Worm (Caenorhabditis elegans) whole organism, L4 larva: ENCODE results near the gene srlf-2.

Source experiments
- F44E2.7 ChIP-seq: fragments of 200-800 bp; sonication (Bioruptor generic); IDR thresholded peaks from 2 replicates; pipeline ENCODE4 v2.1.2; 2022; ENCODE audit warnings: missing genetic modification characterization, missing compliant biosample characterization
- T26A8.4 ChIP-seq: fragments of 200-800 bp; sonication (Bioruptor generic); IDR thresholded peaks from 2 replicates; pipeline ENCODE4 v1.3.6; 2022; ENCODE audit warnings: missing genetic modification characterization, missing compliant biosample characterization
- Y48G9A.11 ChIP-seq: fragments of 200-800 bp; sonication (Bioruptor generic); IDR thresholded peaks from 2 replicates; pipeline ENCODE4 v1.3.6; 2022; ENCODE audit warnings: missing genetic modification reagents, missing genetic modification characterization, missing compliant biosample characterization
- ama-1 ChIP-seq: fragments of 150-350 bp; optimal IDR thresholded peaks from 2 replicates; lab custom pipeline; 2014; ENCODE audit warnings: inconsistent platforms, mixed read lengths
- attf-4 ChIP-seq: sonication (generic microtip); optimal IDR thresholded peaks from 3 replicates; lab custom pipeline; 2017; ENCODE audit warnings: missing biosample characterization, missing genetic modification characterization
- ceh-20 ChIP-seq: fragments of 200-800 bp; sonication (Bioruptor generic); IDR thresholded peaks from 2 replicates; pipeline ENCODE4 v1.3.6; 2022; ENCODE audit warnings: missing genetic modification reagents, missing genetic modification characterization, missing compliant biosample characterization
- cey-2 ChIP-seq: sonication (generic microtip); optimal IDR thresholded peaks from 3 replicates; lab custom pipeline; 2017; ENCODE audit warnings: missing genetic modification characterization, mild to moderate bottlenecking, missing compliant biosample characterization, antibody characterized with exemption, borderline replicate concordance; ENCODE audit not compliant: insufficient read depth
- daf-16 ChIP-seq, 3 experiments: sonication (generic microtip); optimal IDR thresholded peaks; 2 replicates each; lab custom pipeline; 2016 to 2017; ENCODE audit warnings: missing genetic modification characterization in 3 of 3, missing genetic modification reagents in 3 of 3, mild to moderate bottlenecking in 2 of 3, missing compliant biosample characterization in 2 of 3, missing biosample characterization in 1 of 3, moderate library complexity in 1 of 3
- daf-19 ChIP-seq: fragments of 200-800 bp; sonication (Bioruptor generic); conservative IDR thresholded peaks from 2 replicates; pipeline ENCODE4 v1.3.6; 2022; ENCODE audit warnings: missing genetic modification characterization, missing compliant biosample characterization
- daf-8 ChIP-seq: fragments of 200-800 bp; sonication (Bioruptor generic); IDR thresholded peaks from 2 replicates; pipeline ENCODE4 v1.3.6; 2022; ENCODE audit warnings: missing genetic modification characterization, missing compliant biosample characterization
- dmd-6 ChIP-seq: fragments of 200-800 bp; sonication (Bioruptor generic); IDR thresholded peaks from 2 replicates; pipeline ENCODE4 v1.3.6; 2022; ENCODE audit warnings: missing genetic modification reagents, missing genetic modification characterization, missing compliant biosample characterization
- dpl-1 ChIP-seq: fragments of 150-350 bp; optimal IDR thresholded peaks from 2 replicates; lab custom pipeline; 2014; ENCODE audit warnings: missing biosample characterization, missing genetic modification reagents, missing genetic modification characterization
- dve-1 ChIP-seq: sonication (generic microtip); optimal IDR thresholded peaks from 2 replicates; lab custom pipeline; 2017; ENCODE audit warnings: antibody characterized with exemption, mild to moderate bottlenecking, missing genetic modification characterization, missing compliant biosample characterization; ENCODE audit not compliant: insufficient read depth
- egl-27 ChIP-seq: sonication (generic microtip); optimal IDR thresholded peaks from 3 replicates; lab custom pipeline; 2017; ENCODE audit warnings: missing biosample characterization, missing genetic modification reagents, missing genetic modification characterization
- egl-43 ChIP-seq: fragments of 200-800 bp; sonication (Bioruptor generic); IDR thresholded peaks from 2 replicates; pipeline ENCODE4 v1.3.6; 2022; ENCODE audit warnings: missing genetic modification reagents, missing genetic modification characterization, missing compliant biosample characterization
- fkh-10 ChIP-seq: fragments of 150-350 bp; optimal IDR thresholded peaks from 2 replicates; lab custom pipeline; 2014; ENCODE audit warnings: missing biosample characterization, missing genetic modification reagents, missing genetic modification characterization
- fos-1 ChIP-seq: fragments of 150-350 bp; optimal IDR thresholded peaks from 2 replicates; lab custom pipeline; 2014; ENCODE audit warnings: missing biosample characterization, missing genetic modification characterization
- gei-8 ChIP-seq: fragments of 200-800 bp; sonication (Bioruptor generic); optimal IDR thresholded peaks from 2 replicates; lab custom pipeline; 2018; ENCODE audit warnings: mild to moderate bottlenecking, missing genetic modification characterization, missing compliant biosample characterization
- hif-1 ChIP-seq, 2 experiments: sonication (generic microtip); optimal IDR thresholded peaks; 2 replicates each; lab custom pipeline; 2016 to 2017; ENCODE audit warnings: missing compliant biosample characterization in 2 of 2, missing genetic modification characterization in 2 of 2, missing genetic modification reagents in 2 of 2, missing genotype in 2 of 2, mild to moderate bottlenecking in 1 of 2
- hlh-11 ChIP-seq: fragments of 200-800 bp; sonication (Bioruptor generic); optimal IDR thresholded peaks from 2 replicates; lab custom pipeline; 2018; ENCODE audit warnings: mild to moderate bottlenecking, missing genetic modification characterization, missing compliant biosample characterization
- hlh-30 ChIP-seq: sonication (generic microtip); optimal IDR thresholded peaks from 2 replicates; lab custom pipeline; 2017; ENCODE audit warnings: antibody characterized with exemption, mild to moderate bottlenecking, missing genetic modification characterization, missing compliant biosample characterization; ENCODE audit not compliant: insufficient read depth
- hmg-1.1 ChIP-seq: fragments of 200-800 bp; sonication (Bioruptor generic); IDR thresholded peaks from 2 replicates; pipeline ENCODE4 v1.3.6; 2022; ENCODE audit warnings: missing genetic modification reagents, missing genetic modification characterization, missing compliant biosample characterization
- lin-1 ChIP-seq: fragments of 200-800 bp; sonication (Bioruptor generic); IDR thresholded peaks from 2 replicates; pipeline ENCODE4 v1.3.6; 2022; ENCODE audit warnings: missing genetic modification reagents, missing genetic modification characterization, missing compliant biosample characterization
- lsy-2 ChIP-seq, 2 experiments: fragments of 150-350 bp in 1 of 2; sonication (generic microtip) in 1 of 2; optimal IDR thresholded peaks; 2 replicates each; lab custom pipeline; 2014 to 2017; ENCODE audit warnings: missing biosample characterization in 2 of 2, missing genetic modification characterization in 2 of 2
- mdl-1 ChIP-seq, 2 experiments: fragments of 150-350 bp in 1 of 2; sonication (generic microtip) in 1 of 2; optimal IDR thresholded peaks; 2 replicates each; lab custom pipeline; 2014 to 2017; ENCODE audit warnings: missing biosample characterization in 2 of 2, missing genetic modification characterization in 2 of 2
- mep-1 ChIP-seq: fragments of 150-350 bp; sonication (generic microtip); optimal IDR thresholded peaks from 3 replicates; lab custom pipeline; 2014; ENCODE audit warnings: missing biosample characterization, missing genetic modification characterization
- mes-2 ChIP-seq: sonication (generic microtip); optimal IDR thresholded peaks from 2 replicates; lab custom pipeline; 2016; ENCODE audit warnings: missing genotype, mild to moderate bottlenecking, missing genetic modification characterization, missing compliant biosample characterization; ENCODE audit not compliant: poor library complexity, severe bottlenecking
- mxl-2 ChIP-seq: fragments of 200-800 bp; sonication (Bioruptor generic); conservative IDR thresholded peaks from 2 replicates; pipeline ENCODE4 v1.3.6; 2022; ENCODE audit warnings: missing genetic modification reagents, missing genetic modification characterization, missing compliant biosample characterization
- mxl-3 ChIP-seq: fragments of 200-800 bp; sonication (Bioruptor generic); optimal IDR thresholded peaks from 2 replicates; lab custom pipeline; 2018; ENCODE audit warnings: mild to moderate bottlenecking, missing genetic modification characterization, missing compliant biosample characterization
- nhr-111 ChIP-seq: fragments of 200-800 bp; sonication (Bioruptor generic); optimal IDR thresholded peaks from 2 replicates; lab custom pipeline; 2018; ENCODE audit warnings: mild to moderate bottlenecking, missing genetic modification characterization, missing compliant biosample characterization
- nhr-25 ChIP-seq: sonication (generic microtip); optimal IDR thresholded peaks from 2 replicates; lab custom pipeline; 2017; ENCODE audit warnings: missing genetic modification characterization, mild to moderate bottlenecking, missing compliant biosample characterization, antibody characterized with exemption, moderate library complexity, borderline replicate concordance; ENCODE audit not compliant: insufficient read depth
- nhr-28 ChIP-seq: fragments of 150-350 bp; optimal IDR thresholded peaks from 2 replicates; lab custom pipeline; 2014; ENCODE audit warnings: missing biosample characterization, missing genetic modification characterization
- nhr-48 ChIP-seq: sonication (generic microtip); optimal IDR thresholded peaks from 2 replicates; lab custom pipeline; 2016; ENCODE audit warnings: mild to moderate bottlenecking, missing genetic modification characterization, missing compliant biosample characterization
- nhr-76 ChIP-seq: fragments of 150-350 bp; optimal IDR thresholded peaks from 2 replicates; lab custom pipeline; 2014; ENCODE audit warnings: missing biosample characterization, missing genetic modification characterization
- pha-4 ChIP-seq, 2 experiments: fragments of 150-350 bp in 1 of 2; fragments of 200-800 bp in 1 of 2; sonication (Bioruptor generic) in 1 of 2; IDR thresholded peaks in 1 of 2; optimal IDR thresholded peaks in 1 of 2; 2 replicates each; pipeline versions ENCODE4 v1.3.6 to Lab custom; 2014 to 2022; ENCODE audit warnings: missing genetic modification characterization in 2 of 2, missing genetic modification reagents in 2 of 2, missing biosample characterization in 1 of 2, missing compliant biosample characterization in 1 of 2
- php-3 ChIP-seq: fragments of 200-800 bp; sonication (Bioruptor generic); IDR thresholded peaks from 2 replicates; pipeline ENCODE4 v1.3.6; 2022; ENCODE audit warnings: missing genetic modification reagents, missing genetic modification characterization, missing compliant biosample characterization
- pqm-1 ChIP-seq: sonication (generic microtip); optimal IDR thresholded peaks from 2 replicates; lab custom pipeline; 2017; ENCODE audit warnings: missing biosample characterization, missing genetic modification characterization
- rbr-2 ChIP-seq: sonication (generic microtip); optimal IDR thresholded peaks from 2 replicates; lab custom pipeline; 2016; ENCODE audit warnings: missing genotype, missing genetic modification characterization, missing compliant biosample characterization
- saeg-2 ChIP-seq: fragments of 200-800 bp; sonication (Bioruptor generic); IDR thresholded peaks from 2 replicates; pipeline ENCODE4 v1.3.6; 2022; ENCODE audit warnings: missing genetic modification reagents, missing genetic modification characterization, missing compliant biosample characterization
- skn-1 ChIP-seq: fragments of 150-350 bp; optimal IDR thresholded peaks from 2 replicates; lab custom pipeline; 2014; ENCODE audit warnings: missing biosample characterization, missing genetic modification characterization
- snpc-1.2 ChIP-seq: fragments of 200-800 bp; sonication (Bioruptor generic); IDR thresholded peaks from 2 replicates; pipeline ENCODE4 v1.3.6; 2022; ENCODE audit warnings: missing genetic modification reagents, missing genetic modification characterization, missing compliant biosample characterization
- snpc-4 ChIP-seq: fragments of 150-350 bp; optimal IDR thresholded peaks from 2 replicates; lab custom pipeline; 2014; ENCODE audit warnings: missing biosample characterization, missing genetic modification characterization
- tra-1 ChIP-seq: fragments of 200-800 bp; sonication (Bioruptor generic); IDR thresholded peaks from 2 replicates; pipeline ENCODE4 v1.3.6; 2022; ENCODE audit warnings: missing genetic modification reagents, missing genetic modification characterization, missing compliant biosample characterization
- unc-130 ChIP-seq: sonication (generic microtip); optimal IDR thresholded peaks from 2 replicates; lab custom pipeline; 2016; ENCODE audit warnings: missing genetic modification reagents, missing genetic modification characterization, missing compliant biosample characterization
- unc-62 ChIP-seq, 3 experiments: fragments of 150-350 bp in 1 of 3; sonication (generic microtip); optimal IDR thresholded peaks in 2 of 3; peaks in 1 of 3; 1 replicate in 1 of 3; 2 replicates in 2 of 3; lab custom pipeline; 2014 to 2017; ENCODE audit warnings: missing biosample characterization in 3 of 3, missing genetic modification characterization in 3 of 3, missing genetic modification reagents in 3 of 3, missing genotype in 1 of 3
- vab-7 ChIP-seq: fragments of 200-800 bp; sonication (Bioruptor generic); IDR thresholded peaks from 2 replicates; pipeline ENCODE4 v1.3.6; 2022; ENCODE audit warnings: missing genetic modification reagents, missing genetic modification characterization, missing compliant biosample characterization
- zfp-2 ChIP-seq: sonication (generic microtip); optimal IDR thresholded peaks from 2 replicates; lab custom pipeline; 2016; ENCODE audit warnings: mild to moderate bottlenecking, missing genetic modification characterization, missing compliant biosample characterization
- zfp-3 ChIP-seq: fragments of 200-800 bp; sonication (Bioruptor generic); conservative IDR thresholded peaks from 2 replicates; pipeline ENCODE4 v1.3.6; 2022; ENCODE audit warnings: missing genetic modification reagents, missing genetic modification characterization, missing compliant biosample characterization

srlf-2 gene

ce11 chrIV:8534997-8535414 lies 45.0 kb downstream of the srlf-2 start:
- TF ChIP-seq dve-1 (tag; lab: Kevin White, UChicago): peak; percentile 87
- TF ChIP-seq mep-1: peak; percentile 54
- no peak for TF ChIP-seq fos-1 (tag; lab: Kevin White, UChicago)
- no peak for TF ChIP-seq egl-27 (tag; lab: Kevin White, UChicago)
- no peak for TF ChIP-seq vab-7 (GFP tag; lab: Robert Waterston, UW)
- no peak for TF ChIP-seq skn-1 (tag; lab: Kevin White, UChicago)
- peak; percentile 78 to 88 for TF ChIP-seq mdl-1 (tag; optimal IDR thresholded peaks at IDR 0.05; lab: Kevin White, UChicago)
- no peak for TF ChIP-seq F44E2.7 (GFP tag; lab: Robert Waterston, UW)
- no peak for TF ChIP-seq snpc-4 (tag; lab: Kevin White, UChicago)
- peak in 1 of 2 experiments; percentile 71 for TF ChIP-seq unc-62 (GFP tag; optimal IDR thresholded peaks at IDR 0.05 in 1 of 2; lab: Kevin White, UChicago)
- TF ChIP-seq unc-62 (tag; optimal IDR thresholded peaks at IDR 0.05; lab: Kevin White, UChicago): no peak
- TF ChIP-seq pqm-1 (tag; lab: Kevin White, UChicago): peak; percentile 35
- TF ChIP-seq daf-16 (GFP tag; optimal IDR thresholded peaks at IDR 0.05; lab: Kevin White, UChicago): peak in 1 of 2 experiments; percentile 28
- TF ChIP-seq daf-16 (tag; optimal IDR thresholded peaks at IDR 0.05; lab: Kevin White, UChicago): peak; percentile 83
- no peak for TF ChIP-seq egl-43 (GFP tag; lab: Robert Waterston, UW)
- TF ChIP-seq zfp-3 (GFP tag; lab: Robert Waterston, UW): no peak
- TF ChIP-seq hif-1 (tag; optimal IDR thresholded peaks at IDR 0.05; lab: Kevin White, UChicago): peak in 1 of 2 experiments; percentile 54
- peak; percentile 19; the same call in 1 of the 2 replicates for TF ChIP-seq T26A8.4 (GFP tag; lab: Robert Waterston, UW)
- TF ChIP-seq fkh-10 (GFP tag; lab: Kevin White, UChicago): no peak
- peak; percentile 64 for TF ChIP-seq mxl-3 (GFP tag; lab: Kevin White, UChicago)
- peak; percentile 88 for TF ChIP-seq nhr-48
- peak; percentile 80 for TF ChIP-seq mxl-2 (GFP tag; lab: Robert Waterston, UW)
- TF ChIP-seq saeg-2 (GFP tag; lab: Robert Waterston, UW): no peak
- TF ChIP-seq nhr-28 (tag; lab: Kevin White, UChicago): peak; percentile 80
- peak; percentile 91 for TF ChIP-seq dmd-6
- TF ChIP-seq nhr-25: no peak
- peak; percentile 92 for TF ChIP-seq cey-2 (tag; lab: Kevin White, UChicago)
- TF ChIP-seq php-3 (GFP tag; lab: Robert Waterston, UW): 0 out of 2 replicates have a peak, but pooled peaks have one; percentile 12
- no peak for TF ChIP-seq unc-130
- peak; percentile 29; the same call in 1 of the 2 replicates for TF ChIP-seq lin-1
- TF ChIP-seq dpl-1 (GFP tag; lab: Kevin White, UChicago): peak; percentile 8
- peak; percentile 69 for TF ChIP-seq nhr-76 (tag; lab: Kevin White, UChicago)
- TF ChIP-seq pha-4 (GFP tag; IDR thresholded peaks at IDR 0.05; lab: Robert Waterston, UW): no peak
- TF ChIP-seq pha-4 (tag; optimal IDR thresholded peaks at IDR 0.05; lab: Kevin White, UChicago): no peak
- peak; percentile 40; the same call in 1 of the 2 replicates for TF ChIP-seq tra-1 (GFP tag; lab: Robert Waterston, UW)
- TF ChIP-seq gei-8 (GFP tag; lab: Kevin White, UChicago): peak; percentile 8
- TF ChIP-seq hlh-11 (tag; lab: Kevin White, UChicago): peak; percentile 91
- no peak for TF ChIP-seq attf-4 (tag; lab: Kevin White, UChicago)
- peak; percentile 92 for TF ChIP-seq hlh-30 (tag; lab: Kevin White, UChicago)
- TF ChIP-seq rbr-2 (tag; lab: Kevin White, UChicago): no peak
- no peak for TF ChIP-seq Y48G9A.11 (GFP tag; lab: Robert Waterston, UW)
- TF ChIP-seq hmg-1.1 (GFP tag; lab: Robert Waterston, UW): peak; percentile 42
- TF ChIP-seq mes-2 (tag; lab: Kevin White, UChicago): peak; percentile 2
- TF ChIP-seq daf-8 (GFP tag; lab: Robert Waterston, UW): no peak
- no peak for TF ChIP-seq snpc-1.2 (GFP tag; lab: Robert Waterston, UW)
- TF ChIP-seq daf-19: no peak
- peak in 1 of 2 experiments; percentile 85 for TF ChIP-seq lsy-2 (tag; optimal IDR thresholded peaks at IDR 0.05; lab: Kevin White, UChicago)
- peak; percentile 72 for TF ChIP-seq ceh-20 (GFP tag; lab: Robert Waterston, UW)
- TF ChIP-seq zfp-2 (tag; lab: Kevin White, UChicago): no peak
- no peak for TF ChIP-seq ama-1 (lab: Kevin White, UChicago)
- no peak for TF ChIP-seq nhr-111 (GFP tag; lab: Kevin White, UChicago)
